Worm (Caenorhabditis elegans): ENCODE data around the gene ubc-13.

ce11 chrIV:2935194-2935593 is 9.7 kb upstream of the ubc-13 start:
- TF ChIP-seq snpc-4 (tag; optimal IDR thresholded peaks at IDR 0.05) (no peak), ztf-11 (tag; optimal IDR thresholded peaks at IDR 0.05) (no peak), ztf-4 (tag; optimal IDR thresholded peaks at IDR 0.05) (no peak), jun-1 (tag; optimal IDR thresholded peaks at IDR 0.05) (no peak), mml-1 (tag; optimal IDR thresholded peaks at IDR 0.05) (no peak), unc-39 (tag; optimal IDR thresholded peaks at IDR 0.05) (no peak)

Data from whole organism, L3 larva.